Worm (Caenorhabditis elegans): ENCODE measurements around the gene ZK930.6.

The ZK930.6 gene

DNA sequence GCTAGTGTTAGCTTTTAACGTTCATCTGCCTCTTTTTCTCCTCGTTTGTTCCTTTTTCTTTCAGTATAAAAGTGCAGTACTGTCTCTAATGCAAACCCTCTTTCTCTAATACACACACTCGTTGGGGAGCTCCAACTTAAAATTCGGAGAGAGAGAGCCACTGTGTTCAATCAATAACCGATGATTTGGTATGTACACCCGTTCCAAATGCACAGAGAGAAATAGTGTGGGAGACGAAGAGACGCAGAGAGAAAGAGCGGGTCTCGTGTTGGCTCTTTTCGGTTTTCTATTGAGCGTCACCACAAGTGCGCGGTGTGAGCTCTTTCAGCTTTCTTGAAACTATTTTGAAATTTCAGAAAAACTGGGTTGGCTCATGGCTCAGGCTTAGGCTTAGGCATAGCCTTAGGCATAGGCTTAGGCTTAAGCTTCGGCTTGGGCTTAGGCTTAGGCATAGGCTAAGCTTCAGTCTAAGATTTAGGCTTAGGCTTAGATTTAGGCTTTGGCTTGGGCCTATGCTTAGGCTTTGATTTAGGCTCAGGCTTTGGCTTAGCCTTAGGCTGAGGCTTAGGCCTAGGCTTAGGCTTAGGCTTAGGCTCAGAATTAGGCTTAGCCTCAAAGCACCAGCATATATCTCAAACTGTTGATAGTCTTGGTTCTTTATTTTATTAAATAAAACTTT, 40.0 kb downstream of the ZK930.6 start:
- TF ChIP-seq pha-4 (tag; optimal IDR thresholded peaks at IDR 0.05) = peak; percentile 66
- TF ChIP-seq nhr-77 (tag; optimal IDR thresholded peaks at IDR 0.05) = no peak

DNA sequence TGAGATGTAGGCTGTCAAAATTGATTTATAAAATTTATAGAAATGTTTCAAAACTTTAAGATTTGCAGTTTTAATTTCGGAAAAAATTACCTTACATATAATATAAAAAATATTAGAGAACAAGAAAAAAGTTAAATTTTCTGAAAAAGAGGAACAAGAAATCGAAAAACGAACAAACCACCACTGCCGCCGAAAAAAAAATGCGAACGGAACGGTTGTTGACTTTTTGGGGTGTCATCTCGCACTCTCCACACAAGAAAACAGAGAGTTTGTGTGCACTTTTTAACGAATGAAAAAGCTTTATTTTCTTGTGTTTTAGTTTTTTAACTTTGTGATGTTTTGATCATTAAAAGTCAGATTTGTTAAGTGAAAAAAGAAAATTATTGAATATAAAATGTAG, 41.5 kb downstream of the ZK930.6 start:
- TF ChIP-seq egl-27 (tag; optimal IDR thresholded peaks at IDR 0.05) (no peak), pha-4 (tag; optimal IDR thresholded peaks at IDR 0.05) (peak; percentile 59)

DNA sequence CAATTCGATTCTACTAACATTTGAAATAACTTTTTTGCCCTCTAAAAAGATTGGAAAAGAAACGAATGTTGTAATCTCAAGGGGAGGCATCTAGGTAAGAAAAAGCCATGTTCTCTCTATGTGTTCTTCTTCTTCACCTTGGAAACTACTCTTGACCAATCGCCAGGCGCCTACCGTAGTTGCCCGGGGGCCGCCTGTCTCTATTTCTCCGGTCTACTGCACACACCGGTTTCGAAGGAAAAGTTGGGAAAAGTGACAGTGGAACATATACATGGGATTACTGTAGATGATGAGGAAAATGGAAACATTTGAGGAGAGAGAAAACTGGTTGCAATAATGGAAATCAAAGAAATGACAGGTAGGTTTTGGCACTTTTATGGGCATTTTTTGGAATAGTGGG, 42.8 kb downstream of the ZK930.6 start:
- TF ChIP-seq R02D3.7 (tag; optimal IDR thresholded peaks at IDR 0.05) = no peak
- peak; percentile 25 for TF ChIP-seq lsy-12 (tag; optimal IDR thresholded peaks at IDR 0.05)
- no peak for TF ChIP-seq fos-1 (tag; optimal IDR thresholded peaks at IDR 0.05)
- TF ChIP-seq egl-27 (tag; optimal IDR thresholded peaks at IDR 0.05) = no peak
- TF ChIP-seq ceh-28 (tag; optimal IDR thresholded peaks at IDR 0.05) = no peak
- no peak for TF ChIP-seq elt-2 (tag; optimal IDR thresholded peaks at IDR 0.05)
- no peak for TF ChIP-seq aly-2 (tag; optimal IDR thresholded peaks at IDR 0.05)
- TF ChIP-seq nfya-1 (tag; optimal IDR thresholded peaks at IDR 0.05; ENCODE audit: insufficient read depth) = peak; percentile 78
- no peak for TF ChIP-seq elt-1 (tag; optimal IDR thresholded peaks at IDR 0.05)

DNA sequence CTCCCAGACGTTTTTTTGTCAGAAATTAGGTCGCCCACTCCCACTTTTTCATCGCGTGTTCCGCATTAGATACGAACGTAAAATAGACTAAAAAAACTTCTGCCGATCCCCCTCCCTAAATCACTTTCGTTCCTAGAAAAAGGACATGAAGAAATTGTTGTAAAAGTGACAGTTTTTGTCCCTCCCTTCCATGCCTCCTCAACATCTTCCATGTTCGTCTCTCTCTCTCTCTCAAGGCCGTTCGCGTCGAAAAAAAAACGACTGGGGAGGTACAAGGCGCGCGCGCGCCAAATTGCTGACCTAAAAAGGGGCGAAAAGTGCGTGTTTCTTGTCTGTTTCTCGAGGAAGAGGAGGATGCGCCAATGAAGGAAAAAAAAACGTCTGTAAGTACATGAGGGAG, 45.0 kb downstream of the ZK930.6 start:
- TF ChIP-seq egl-27 (tag; optimal IDR thresholded peaks at IDR 0.05) (peak; percentile 15), nhr-25 (tag; optimal IDR thresholded peaks at IDR 0.05) (peak; percentile 90), nhr-23 (tag; optimal IDR thresholded peaks at IDR 0.05) (peak; percentile 41), lsy-12 (tag; optimal IDR thresholded peaks at IDR 0.05) (peak; percentile 50), lin-39 (tag; optimal IDR thresholded peaks at IDR 0.05) (no peak)

DNA sequence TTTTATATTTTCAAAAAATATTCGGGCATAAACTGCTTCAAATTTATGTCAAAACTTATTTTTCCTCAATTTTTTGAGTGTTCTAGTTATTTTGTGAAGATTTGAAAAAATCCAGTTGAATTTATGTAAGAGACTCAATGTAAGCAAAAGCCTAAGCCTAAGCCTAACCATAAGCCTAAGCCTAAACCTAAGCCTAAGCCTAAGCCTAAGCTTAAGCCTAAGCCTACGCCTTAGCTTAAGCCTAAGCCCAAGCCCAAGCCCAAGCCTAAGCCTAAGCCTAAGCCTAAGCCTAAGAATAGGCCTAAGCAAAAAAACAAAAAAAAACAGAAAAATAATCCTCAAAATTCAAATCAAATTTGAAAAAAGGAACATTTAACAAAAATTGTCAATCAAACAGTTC, 46.4 kb downstream of the ZK930.6 start:
- TF ChIP-seq ztf-4 (tag; optimal IDR thresholded peaks at IDR 0.05) (no peak), nhr-28 (tag; optimal IDR thresholded peaks at IDR 0.05) (no peak), pha-4 (tag; optimal IDR thresholded peaks at IDR 0.05) (no peak), zag-1 (tag; optimal IDR thresholded peaks at IDR 0.05) (no peak), snpc-4 (tag; optimal IDR thresholded peaks at IDR 0.05) (no peak), elt-3 (tag; optimal IDR thresholded peaks at IDR 0.05) (no peak), ceh-28 (tag; optimal IDR thresholded peaks at IDR 0.05) (no peak), pqm-1 (tag; optimal IDR thresholded peaks at IDR 0.05) (no peak)

DNA sequence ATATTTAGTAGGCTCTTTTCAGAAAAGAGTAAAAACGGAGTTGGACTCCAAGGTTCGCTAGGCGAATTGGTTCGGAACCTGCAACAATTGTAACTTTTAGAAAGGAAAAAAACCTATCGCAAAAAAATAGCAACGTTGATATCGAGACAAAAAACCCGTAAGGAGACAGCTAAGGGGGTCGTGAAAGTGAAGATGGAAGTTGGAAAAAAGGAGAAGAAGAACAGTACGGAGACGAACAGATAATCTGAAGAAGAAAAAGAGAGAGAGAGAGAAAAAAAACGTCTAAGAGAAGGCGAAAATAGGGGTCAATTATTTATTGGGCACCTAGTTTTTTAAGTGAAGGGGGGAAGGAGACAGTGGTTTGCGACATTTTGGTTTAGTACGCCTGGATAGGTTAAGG, 51.5 kb downstream of the ZK930.6 start, which contains the start of gene lin-29:
Gene lin-29, minus strand, starts transcription at position 78 of the 400 bp plus-strand sequence.
- TF ChIP-seq tbx-2 (tag; optimal IDR thresholded peaks at IDR 0.05) (no peak), nhr-76 (tag; optimal IDR thresholded peaks at IDR 0.05) (no peak), mdl-1 (tag; optimal IDR thresholded peaks at IDR 0.05) (no peak), daf-12 (tag; optimal IDR thresholded peaks at IDR 0.05) (no peak), ceh-16 (tag; optimal IDR thresholded peaks at IDR 0.05) (no peak), ceh-9 (tag; optimal IDR thresholded peaks at IDR 0.05) (no peak), nhr-43 (tag; optimal IDR thresholded peaks at IDR 0.05; ENCODE audit: poor library complexity, severe bottlenecking) (no peak), ZK546.5 (tag; optimal IDR thresholded peaks at IDR 0.05) (no peak)
